Fruit fly (Drosophila melanogaster) whole organism, prepupa: ENCODE measurements around the gene ru.

Experiments
- Blimp-1 ChIP-seq: fragments of 200-800 bp; sonication (Bioruptor generic); optimal IDR thresholded peaks from 3 replicates; lab custom pipeline; 2017; ENCODE audit warnings: missing biosample characterization, missing genetic modification characterization, mild to moderate bottlenecking, moderate library complexity, missing genetic modification reagents
- CG10631 ChIP-seq: fragments of 200-800 bp; sonication (Bioruptor generic); optimal IDR thresholded peaks from 2 replicates; lab custom pipeline; 2016; ENCODE audit warnings: missing biosample characterization, missing genetic modification characterization
- CG11294 ChIP-seq: fragments of 200-800 bp; sonication (Bioruptor generic); IDR thresholded peaks from 2 replicates; pipeline ENCODE4 v1.3.6; 2022; ENCODE audit warnings: missing biosample characterization, missing genetic modification characterization
- CG11902 ChIP-seq: fragments of 200-800 bp; sonication (Bioruptor generic); optimal IDR thresholded peaks from 3 replicates; lab custom pipeline; 2016; ENCODE audit warnings: missing biosample characterization, missing genetic modification characterization
- CG16779 ChIP-seq: fragments of 200-800 bp; sonication (Bioruptor generic); optimal IDR thresholded peaks from 3 replicates; lab custom pipeline; 2017; ENCODE audit warnings: missing biosample characterization, mild to moderate bottlenecking, missing genetic modification characterization
- CG31627 ChIP-seq: fragments of 200-800 bp; sonication (Bioruptor generic); optimal IDR thresholded peaks from 3 replicates; lab custom pipeline; 2016; ENCODE audit warnings: missing biosample characterization, missing genetic modification characterization
- CG3919 ChIP-seq: fragments of 200-800 bp; sonication (Bioruptor generic); optimal IDR thresholded peaks from 3 replicates; lab custom pipeline; 2016; ENCODE audit warnings: missing biosample characterization, missing genetic modification characterization
- CG6163 ChIP-seq: fragments of 200-800 bp; sonication (Bioruptor generic); IDR thresholded peaks from 3 replicates; pipeline ENCODE4 v1.3.6; 2022; ENCODE audit warnings: missing biosample characterization, missing genetic modification characterization
- CG6792 ChIP-seq: fragments of 200-800 bp; sonication (Bioruptor generic); optimal IDR thresholded peaks from 3 replicates; lab custom pipeline; 2016; ENCODE audit warnings: missing biosample characterization, missing genetic modification characterization
- CG6854 ChIP-seq: fragments of 200-800 bp; sonication (Bioruptor generic); optimal IDR thresholded peaks from 2 replicates; lab custom pipeline; 2017; ENCODE audit warnings: missing biosample characterization, mild to moderate bottlenecking, missing genetic modification characterization
- CG7368 ChIP-seq: fragments of 200-800 bp; sonication (Bioruptor generic); optimal IDR thresholded peaks from 3 replicates; lab custom pipeline; 2016; ENCODE audit warnings: missing biosample characterization, missing genetic modification characterization
- CG8119 ChIP-seq: fragments of 200-800 bp; sonication (Bioruptor generic); IDR thresholded peaks from 3 replicates; pipeline ENCODE4 v1.3.6; 2022; ENCODE audit warnings: missing biosample characterization, missing genetic modification characterization
- CG8319 ChIP-seq: fragments of 200-800 bp; sonication (Bioruptor generic); optimal IDR thresholded peaks from 3 replicates; lab custom pipeline; 2016; ENCODE audit warnings: missing biosample characterization, missing genetic modification characterization
- CG8632 ChIP-seq: fragments of 200-800 bp; sonication (Bioruptor generic); optimal IDR thresholded peaks from 3 replicates; lab custom pipeline; 2016; ENCODE audit warnings: missing biosample characterization, missing genetic modification characterization
- CG9139 ChIP-seq: fragments of 200-800 bp; sonication (Bioruptor generic); optimal IDR thresholded peaks from 3 replicates; lab custom pipeline; 2017; ENCODE audit warnings: missing biosample characterization, mild to moderate bottlenecking, missing genetic modification characterization
- Eip75B ChIP-seq: fragments of 200-800 bp; sonication (Bioruptor generic); optimal IDR thresholded peaks from 3 replicates; lab custom pipeline; 2016; ENCODE audit warnings: missing biosample characterization, missing genetic modification characterization
- Eip78C ChIP-seq: fragments of 200-800 bp; sonication (Bioruptor generic); peaks from one replicate; lab custom pipeline; 2016; ENCODE audit warnings: missing biosample characterization, missing genetic modification characterization
- Eip93F ChIP-seq: fragments of 200-800 bp; sonication (Bioruptor generic); optimal IDR thresholded peaks from 2 replicates; lab custom pipeline; 2016; ENCODE audit warnings: missing biosample characterization, mild to moderate bottlenecking, missing genetic modification characterization
- Ets96B ChIP-seq: fragments of 200-800 bp; optimal IDR thresholded peaks from 2 replicates; lab custom pipeline; 2019; ENCODE audit warnings: missing biosample characterization, mild to moderate bottlenecking, missing genetic modification characterization, moderate library complexity
- Gug ChIP-seq: fragments of 200-800 bp; sonication (Bioruptor generic); IDR thresholded peaks from 2 replicates; pipeline ENCODE4 v1.3.6; 2022; ENCODE audit warnings: missing biosample characterization, missing genetic modification characterization
- Hr38 ChIP-seq: sonication (Bioruptor generic); optimal IDR thresholded peaks from 2 replicates; lab custom pipeline; 2016; ENCODE audit warnings: missing biosample characterization, missing genetic modification characterization
- Hr39 ChIP-seq: fragments of 200-800 bp; sonication (Bioruptor generic); optimal IDR thresholded peaks from 2 replicates; lab custom pipeline; 2016; ENCODE audit warnings: missing biosample characterization, missing genetic modification characterization
- Lpt ChIP-seq: fragments of 200-800 bp; sonication (Bioruptor generic); optimal IDR thresholded peaks from 3 replicates; lab custom pipeline; 2016; ENCODE audit warnings: missing biosample characterization, missing genetic modification characterization
- Met ChIP-seq: fragments of 200-800 bp; sonication (Bioruptor generic); optimal IDR thresholded peaks from 3 replicates; lab custom pipeline; 2016; ENCODE audit warnings: missing biosample characterization, missing genetic modification characterization
- OdsH ChIP-seq: fragments of 200-800 bp; sonication (Bioruptor generic); optimal IDR thresholded peaks from 3 replicates; lab custom pipeline; 2016; ENCODE audit warnings: missing biosample characterization, missing genetic modification characterization
- Smox ChIP-seq: fragments of 200-800 bp; sonication (Bioruptor generic); optimal IDR thresholded peaks from 3 replicates; lab custom pipeline; 2016; ENCODE audit warnings: missing biosample characterization, missing genetic modification characterization
- Sox14 ChIP-seq: fragments of 200-800 bp; sonication (Bioruptor generic); optimal IDR thresholded peaks from 3 replicates; lab custom pipeline; 2016; ENCODE audit warnings: missing biosample characterization, missing genetic modification characterization
- achi ChIP-seq: fragments of 200-800 bp; sonication (Bioruptor generic); optimal IDR thresholded peaks from 3 replicates; lab custom pipeline; 2016; ENCODE audit warnings: missing biosample characterization, missing genetic modification characterization
- cyc ChIP-seq: fragments of 200-800 bp; sonication (Bioruptor generic); optimal IDR thresholded peaks from 3 replicates; lab custom pipeline; 2016; ENCODE audit warnings: missing biosample characterization, missing genetic modification characterization
- dac ChIP-seq: fragments of 200-800 bp; sonication (Bioruptor generic); optimal IDR thresholded peaks from 2 replicates; lab custom pipeline; 2017; ENCODE audit warnings: missing biosample characterization, mild to moderate bottlenecking, missing genetic modification characterization
- dsx ChIP-seq: fragments of 200-800 bp; optimal IDR thresholded peaks from 3 replicates; lab custom pipeline; 2019; ENCODE audit warnings: missing biosample characterization, mild to moderate bottlenecking, missing genetic modification characterization, moderate library complexity; ENCODE audit not compliant: poor library complexity, severe bottlenecking
- eg ChIP-seq: fragments of 200-800 bp; sonication (Bioruptor generic); IDR thresholded peaks from 3 replicates; pipeline ENCODE4 v1.3.6; 2022; ENCODE audit warnings: missing biosample characterization, missing genetic modification characterization
- esn ChIP-seq: fragments of 200-800 bp; sonication (Bioruptor generic); optimal IDR thresholded peaks from 2 replicates; lab custom pipeline; 2016; ENCODE audit warnings: missing biosample characterization, mild to moderate bottlenecking, missing genetic modification characterization, moderate library complexity
- fd59A ChIP-seq: fragments of 200-800 bp; sonication (Bioruptor generic); optimal IDR thresholded peaks from 2 replicates; lab custom pipeline; 2017; ENCODE audit warnings: missing biosample characterization, mild to moderate bottlenecking, missing genetic modification characterization, missing genetic modification reagents
- fd85E ChIP-seq: fragments of 200-800 bp; sonication (Bioruptor generic); optimal IDR thresholded peaks from 3 replicates; lab custom pipeline; 2016; ENCODE audit warnings: missing biosample characterization, missing genetic modification characterization
- fkh ChIP-seq: fragments of 200-800 bp; sonication (Bioruptor generic); optimal IDR thresholded peaks from 3 replicates; lab custom pipeline; 2017; ENCODE audit warnings: missing biosample characterization, mild to moderate bottlenecking, missing genetic modification characterization, moderate library complexity
- lz ChIP-seq: fragments of 200-800 bp; sonication (Bioruptor generic); optimal IDR thresholded peaks from 3 replicates; lab custom pipeline; 2016; ENCODE audit warnings: missing biosample characterization, missing genetic modification characterization
- pdm3 ChIP-seq: fragments of 200-800 bp; sonication (Bioruptor generic); optimal IDR thresholded peaks from 3 replicates; lab custom pipeline; 2016; ENCODE audit warnings: missing biosample characterization, missing genetic modification characterization
- salr ChIP-seq, 2 experiments: fragments of 200-800 bp; sonication (Bioruptor generic); optimal IDR thresholded peaks; 3 replicates each; lab custom pipeline; 2016 to 2018; ENCODE audit warnings: missing biosample characterization in 2 of 2, missing genetic modification characterization in 2 of 2, mild to moderate bottlenecking in 1 of 2
- spab ChIP-seq: fragments of 200-800 bp; sonication (Bioruptor generic); optimal IDR thresholded peaks from 2 replicates; lab custom pipeline; 2017; ENCODE audit warnings: missing biosample characterization, mild to moderate bottlenecking, missing genetic modification characterization, missing genetic modification reagents
- ss ChIP-seq, 2 experiments: fragments of 200-800 bp; sonication (Bioruptor generic); optimal IDR thresholded peaks; 2 replicates in 1 of 2; 3 replicates in 1 of 2; lab custom pipeline; 2017 to 2018; ENCODE audit warnings: mild to moderate bottlenecking in 2 of 2, missing biosample characterization in 2 of 2, missing genetic modification characterization in 2 of 2, moderate library complexity in 1 of 2
- svp ChIP-seq: fragments of 200-800 bp; sonication (Bioruptor generic); peaks from one replicate; lab custom pipeline; 2016; ENCODE audit warnings: missing biosample characterization, missing genetic modification characterization
- topi ChIP-seq: fragments of 200-800 bp; sonication (Bioruptor generic); optimal IDR thresholded peaks from 3 replicates; lab custom pipeline; 2016; ENCODE audit warnings: missing biosample characterization, missing genetic modification characterization
- vri ChIP-seq: fragments of 200-800 bp; sonication (Bioruptor generic); optimal IDR thresholded peaks from 3 replicates; lab custom pipeline; 2016; ENCODE audit warnings: missing biosample characterization, mild to moderate bottlenecking, missing genetic modification characterization

The ru gene

DNA sequence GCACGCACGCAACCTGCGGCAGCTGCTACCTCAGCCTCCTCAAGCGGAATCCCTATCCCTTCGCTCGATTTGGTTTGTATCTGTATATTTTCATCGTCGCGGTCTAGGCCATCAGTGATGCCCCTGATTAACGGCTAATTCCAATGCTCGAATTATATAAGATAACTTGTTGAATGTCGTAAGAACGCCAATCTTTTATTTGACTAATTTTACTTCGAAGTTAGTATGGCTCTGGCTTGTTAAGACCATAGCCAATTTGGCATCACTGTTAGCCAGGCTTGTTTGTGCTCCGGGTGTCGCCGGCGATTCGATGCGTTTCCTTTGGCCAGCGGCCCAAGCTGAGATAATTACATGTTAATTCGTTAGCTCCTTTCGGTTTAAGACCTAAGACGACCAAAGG, 43.6 kb downstream of the ru start (continued):
- TF ChIP-seq CG11294 (no peak), svp (peak; percentile 45), esn (GFP tag; lab: Kevin White, UChicago) (peak; percentile 42), spab (GFP tag; lab: Kevin White, UChicago) (no peak), fd85E (GFP tag; lab: Kevin White, UChicago) (no peak), CG16779 (tag; lab: Kevin White, UChicago) (peak; percentile 11), dsx (GFP tag; lab: Kevin White, UChicago) (peak; percentile 61)

DNA sequence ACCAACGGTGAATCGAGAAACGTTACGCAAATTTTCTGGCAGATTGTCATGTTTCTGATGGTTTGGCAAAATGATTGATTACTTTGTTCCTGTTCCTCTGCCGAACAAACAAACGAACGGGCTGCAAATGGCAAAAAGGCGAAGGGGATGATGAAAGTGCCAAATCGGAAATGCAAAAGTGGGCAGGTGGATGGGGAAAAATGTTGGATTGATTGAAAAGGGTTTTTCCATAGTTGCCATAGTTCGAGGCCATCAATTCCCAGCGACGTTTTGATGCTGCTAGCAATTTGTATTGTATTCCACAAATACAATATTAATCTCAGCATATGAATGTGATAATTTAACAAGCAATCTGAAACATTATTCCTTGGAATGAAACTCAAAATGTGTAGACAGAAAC, 45.5 kb downstream of the ru start, which contains the start of gene FucTD:
FucTD (plus strand) TSS at position 301 of the 400 bp plus-strand sequence.
- TF ChIP-seq CG8319 (GFP tag; lab: Kevin White, UChicago): no peak
- no peak for TF ChIP-seq pdm3 (GFP tag; lab: Kevin White, UChicago)
- no peak for TF ChIP-seq CG6163 (GFP tag; lab: Robert Waterston, UW)
- TF ChIP-seq topi: no peak
- no peak for TF ChIP-seq cyc (GFP tag; lab: Kevin White, UChicago)
- TF ChIP-seq Blimp-1 (GFP tag; lab: Kevin White, UChicago): no peak
- TF ChIP-seq achi (GFP tag; lab: Kevin White, UChicago): no peak
- TF ChIP-seq Lpt: no peak
- TF ChIP-seq Hr39 (GFP tag; lab: Kevin White, UChicago): no peak
- no peak for TF ChIP-seq vri (GFP tag; lab: Kevin White, UChicago)
- no peak for TF ChIP-seq CG3919
- TF ChIP-seq fd59A (GFP tag; lab: Kevin White, UChicago): no peak
- no peak for TF ChIP-seq Eip75B (GFP tag; lab: Kevin White, UChicago)
- TF ChIP-seq CG10631 (GFP tag; lab: Kevin White, UChicago): no peak
- TF ChIP-seq CG6854 (GFP tag; lab: Kevin White, UChicago): no peak
- no peak for TF ChIP-seq Hr38
- TF ChIP-seq CG16779 (tag; lab: Kevin White, UChicago): no peak
- TF ChIP-seq Smox: no peak
- no peak for TF ChIP-seq salr (GFP tag; optimal IDR thresholded peaks at IDR 0.05; lab: Kevin White, UChicago)
- TF ChIP-seq CG8632: no peak

DNA sequence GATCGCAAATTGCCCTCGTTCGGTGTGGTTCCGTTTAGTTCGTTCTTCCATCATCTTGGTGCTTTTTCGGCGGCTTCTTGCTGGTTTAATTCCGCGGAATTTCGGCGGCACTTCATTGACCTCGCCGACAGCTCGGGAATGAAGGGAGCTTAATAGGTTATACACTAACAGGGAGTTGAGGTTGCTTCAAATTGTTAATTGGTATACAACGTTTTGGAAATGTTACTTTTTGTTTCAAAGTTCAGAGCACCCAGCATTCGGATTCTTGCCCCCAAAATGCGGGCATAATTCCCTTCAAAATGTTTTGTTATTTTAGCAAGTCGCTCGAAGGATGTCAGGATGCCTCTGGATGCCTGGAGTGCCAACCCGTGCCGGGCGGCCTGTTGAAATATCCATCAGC, 47.5 kb downstream of the ru start:
- no peak for TF ChIP-seq OdsH (GFP tag; lab: Kevin White, UChicago)
- no peak for TF ChIP-seq Eip75B (GFP tag; lab: Kevin White, UChicago)
- peak; percentile 64 for TF ChIP-seq svp
- peak; percentile 4 for TF ChIP-seq Hr39 (GFP tag; lab: Kevin White, UChicago)
- TF ChIP-seq CG8119: no peak
- peak; percentile 13 for TF ChIP-seq Met (GFP tag; lab: Kevin White, UChicago)
- TF ChIP-seq spab (GFP tag; lab: Kevin White, UChicago): no peak
- TF ChIP-seq Eip78C (GFP tag; lab: Kevin White, UChicago): peak; percentile 49

DNA sequence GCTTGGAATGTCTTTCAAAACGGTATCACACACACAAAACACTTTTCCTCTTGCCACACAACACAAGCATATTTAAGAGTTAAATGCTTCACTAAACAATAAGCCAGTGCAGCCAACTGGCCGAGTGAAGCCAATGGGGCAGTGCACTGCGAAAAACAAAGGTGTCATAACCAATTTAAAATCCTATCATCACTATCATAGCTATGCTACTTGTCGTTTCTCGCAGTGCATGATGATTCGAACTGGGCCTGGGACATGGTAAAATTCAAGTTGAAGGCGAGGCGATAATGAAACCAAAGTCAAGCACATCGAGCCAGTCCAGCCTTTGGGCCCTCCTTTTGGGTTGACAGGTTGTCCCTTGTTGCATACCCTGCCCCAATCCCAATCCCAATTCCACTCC, 48.4 kb downstream of the ru start:
- TF ChIP-seq pdm3 (GFP tag; lab: Kevin White, UChicago) (peak; percentile 5), Sox14 (GFP tag; lab: Kevin White, UChicago) (no peak), CG11902 (GFP tag; lab: Kevin White, UChicago) (no peak), Gug (GFP tag; lab: Robert Waterston, UW) (0 out of 2 replicates have a peak, but pooled peaks have one; percentile 8), dsx (GFP tag; lab: Kevin White, UChicago) (peak; percentile 44), Met (GFP tag; lab: Kevin White, UChicago) (peak; percentile 13), eg (GFP tag; lab: Robert Waterston, UW) (no peak), fkh (no peak), Eip93F (no peak), CG7368 (no peak), ss (GFP tag; optimal IDR thresholded peaks at IDR 0.05; lab: Kevin White, UChicago) (peak; percentile 5 to 60), salr (GFP tag; optimal IDR thresholded peaks at IDR 0.05; lab: Kevin White, UChicago) (peak in 1 of 2 experiments; percentile 3), CG8632 (no peak), topi (no peak), Smox (peak; percentile 22), lz (no peak), dac (no peak), Ets96B (tag; lab: Kevin White, UChicago) (peak; percentile 30), spab (GFP tag; lab: Kevin White, UChicago) (peak; percentile 32), CG11294 (no peak), CG6792 (GFP tag; lab: Kevin White, UChicago) (no peak), fd85E (GFP tag; lab: Kevin White, UChicago) (no peak), Eip75B (GFP tag; lab: Kevin White, UChicago) (no peak), CG9139 (GFP tag; lab: Kevin White, UChicago) (no peak), Hr39 (GFP tag; lab: Kevin White, UChicago) (peak; percentile 8), CG31627 (GFP tag; lab: Kevin White, UChicago) (peak; percentile 9), esn (GFP tag; lab: Kevin White, UChicago) (no peak), CG6854 (GFP tag; lab: Kevin White, UChicago) (no peak), svp (peak; percentile 52)
